Worm (Caenorhabditis elegans): ENCODE results near the gene sqt-3.
A peak's percentile ranks its signal among the peaks of the same experiment; 100 is the strongest.

- TF ChIP-seq ref-1 (GFP tag; conservative IDR thresholded peaks at IDR 0.05) (no peak), T22C8.4 (GFP tag; IDR thresholded peaks at IDR 0.05) (peak; percentile 43; the same call in 1 of the 2 replicates), ztf-23 (GFP tag; IDR thresholded peaks at IDR 0.05) (no peak), cog-1 (tag; optimal IDR thresholded peaks at IDR 0.05) (no peak), ztf-29 (GFP tag; IDR thresholded peaks at IDR 0.05) (peak; percentile 12; the same call in 1 of the 2 replicates), klf-2 (GFP tag; conservative IDR thresholded peaks at IDR 0.05) (no peak), med-1 (GFP tag; optimal IDR thresholded peaks at IDR 0.05; ENCODE audit: insufficient read depth) (no peak), flt-1 (GFP tag; IDR thresholded peaks at IDR 0.05) (no peak; the same call in 1 of the 2 replicates), tab-1 (GFP tag; IDR thresholded peaks at IDR 0.05) (no peak)
These were observed 960 bp downstream of the sqt-3 start for ce11 chrV:12353505-12353904.

Measured in whole organism, midembryonic.